Fruit fly (Drosophila melanogaster) whole organism, embryonic: ENCODE measurements around the gene CG4629.

Experiments used
- CG11247 ChIP-seq: fragments of 200-800 bp; sonication (Bioruptor generic); IDR thresholded peaks from 2 replicates; pipeline ENCODE4 v1.3.6; 2022; ENCODE audit warnings: missing biosample characterization, missing genetic modification characterization
- CG11504 ChIP-seq: fragments of 200-800 bp; sonication (Bioruptor generic); optimal IDR thresholded peaks from 3 replicates; lab custom pipeline; 2019; ENCODE audit warnings: missing biosample characterization, mild to moderate bottlenecking, missing genetic modification characterization, moderate library complexity
- CG11696 ChIP-seq: fragments of 200-800 bp; sonication (Bioruptor generic); IDR thresholded peaks from 2 replicates; pipeline ENCODE4 v1.3.6; 2022; ENCODE audit warnings: missing biosample characterization, missing genetic modification characterization
- CG14441 ChIP-seq: fragments of 200-800 bp; sonication (Bioruptor generic); IDR thresholded peaks from 2 replicates; pipeline ENCODE4 v1.3.6; 2022; ENCODE audit warnings: missing biosample characterization, missing genetic modification characterization
- CG15696 ChIP-seq: fragments of 200-800 bp; sonication (Bioruptor generic); optimal IDR thresholded peaks from 2 replicates; lab custom pipeline; 2019; ENCODE audit warnings: missing biosample characterization, mild to moderate bottlenecking, missing genetic modification characterization, moderate library complexity
- CG1602 ChIP-seq: fragments of 200-800 bp; sonication (Bioruptor generic); optimal IDR thresholded peaks from 3 replicates; lab custom pipeline; 2016; ENCODE audit warnings: missing biosample characterization, missing genetic modification characterization
- CG17328 ChIP-seq: fragments of 200-800 bp; sonication (Bioruptor generic); IDR thresholded peaks from 2 replicates; pipeline ENCODE4 v1.3.6; 2022; ENCODE audit warnings: missing biosample characterization, missing genetic modification characterization
- CG18599 ChIP-seq: fragments of 200-800 bp; sonication (Bioruptor generic); optimal IDR thresholded peaks from 3 replicates; lab custom pipeline; 2017; ENCODE audit warnings: missing biosample characterization, missing genetic modification characterization, mild to moderate bottlenecking, moderate library complexity, missing genetic modification reagents
- CG2199 ChIP-seq: fragments of 200-800 bp; sonication (Bioruptor generic); IDR thresholded peaks from 3 replicates; pipeline ENCODE4 v1.3.6; 2022; ENCODE audit warnings: missing biosample characterization, missing genetic modification characterization
- CG2875 ChIP-seq: fragments of 200-800 bp; sonication (Bioruptor generic); optimal IDR thresholded peaks from 2 replicates; lab custom pipeline; 2017; ENCODE audit warnings: missing biosample characterization, mild to moderate bottlenecking, missing genetic modification characterization, missing genetic modification reagents
- CG31441 ChIP-seq: fragments of 200-800 bp; sonication (Bioruptor generic); IDR thresholded peaks from 2 replicates; pipeline ENCODE4 v1.3.6; 2022; ENCODE audit warnings: missing biosample characterization, missing genetic modification characterization
- CG32532 ChIP-seq: fragments of 200-800 bp; sonication (Bioruptor generic); IDR thresholded peaks from 2 replicates; pipeline ENCODE4 v1.3.6; 2022; ENCODE audit warnings: missing biosample characterization, missing genetic modification characterization
- CG32767 ChIP-seq: fragments of 200-800 bp; sonication (Bioruptor generic); IDR thresholded peaks from 2 replicates; pipeline ENCODE4 v1.3.6; 2022; ENCODE audit warnings: missing biosample characterization, missing genetic modification characterization
- CG4820 ChIP-seq: fragments of 200-800 bp; sonication (Bioruptor generic); optimal IDR thresholded peaks from 3 replicates; lab custom pipeline; 2016; ENCODE audit warnings: missing biosample characterization, missing genetic modification characterization
- CG6175 ChIP-seq: fragments of 200-800 bp; sonication (Bioruptor generic); IDR thresholded peaks from 3 replicates; pipeline ENCODE4 v1.3.6; 2022; ENCODE audit warnings: missing biosample characterization, missing genetic modification characterization
- CG7357 ChIP-seq: fragments of 200-800 bp; sonication (Bioruptor generic); IDR thresholded peaks from 3 replicates; pipeline ENCODE4 v1.3.6; 2022; ENCODE audit warnings: missing biosample characterization, missing genetic modification characterization
- CrebB ChIP-seq: fragments of 200-800 bp; sonication (Bioruptor generic); optimal IDR thresholded peaks from 3 replicates; lab custom pipeline; 2018; ENCODE audit warnings: missing biosample characterization, mild to moderate bottlenecking, missing genetic modification characterization
- D ChIP-seq, 2 experiments: fragments of 200-800 bp in 1 of 2; fragments of >200 bp in 1 of 2; sonication (Bioruptor generic) in 1 of 2; optimal IDR thresholded peaks; 2 replicates in 1 of 2; 3 replicates in 1 of 2; lab custom pipeline; 2017; ENCODE audit warnings: mild to moderate bottlenecking in 1 of 2, missing biosample characterization in 1 of 2, missing genetic modification characterization in 1 of 2, missing genetic modification reagents in 1 of 2
- Dad ChIP-seq: fragments of 200-800 bp; sonication (Bioruptor generic); optimal IDR thresholded peaks from 3 replicates; lab custom pipeline; 2016; ENCODE audit warnings: missing biosample characterization, missing genetic modification characterization
- Dip3 ChIP-seq: fragments of 200-800 bp; sonication (Bioruptor generic); optimal IDR thresholded peaks from 3 replicates; lab custom pipeline; 2016; ENCODE audit warnings: missing biosample characterization, missing genetic modification characterization
- Doc3 ChIP-seq: fragments of 200-800 bp; sonication (Bioruptor generic); IDR thresholded peaks from 3 replicates; pipeline ENCODE4 v1.3.6; 2022; ENCODE audit warnings: missing biosample characterization, missing genetic modification characterization; ENCODE audit not compliant: partially characterized antibody
- ERR ChIP-seq: fragments of 200-800 bp; sonication (Bioruptor generic); optimal IDR thresholded peaks from 2 replicates; lab custom pipeline; 2016; ENCODE audit warnings: missing biosample characterization, missing genetic modification characterization
- Gsc ChIP-seq: fragments of 200-800 bp; sonication (Bioruptor generic); IDR thresholded peaks from 2 replicates; pipeline ENCODE4 v1.3.6; 2022; ENCODE audit warnings: missing biosample characterization, missing genetic modification characterization
- HLH54F ChIP-seq: fragments of 200-800 bp; sonication (Bioruptor generic); optimal IDR thresholded peaks from 3 replicates; lab custom pipeline; 2016; ENCODE audit warnings: missing biosample characterization, missing genetic modification characterization
- Hand ChIP-seq: fragments of 200-800 bp; sonication (Bioruptor generic); optimal IDR thresholded peaks from 2 replicates; lab custom pipeline; 2017; ENCODE audit warnings: mild to moderate bottlenecking, missing biosample characterization, missing genetic modification reagents, missing genetic modification characterization
- HmgZ ChIP-seq: fragments of 200-800 bp; sonication (Bioruptor generic); optimal IDR thresholded peaks from 2 replicates; lab custom pipeline; 2018; ENCODE audit warnings: missing biosample characterization, mild to moderate bottlenecking, missing genetic modification characterization
- Lhr ChIP-seq: fragments of 200-800 bp; sonication (Bioruptor generic); optimal IDR thresholded peaks from 3 replicates; lab custom pipeline; 2017; ENCODE audit warnings: mild to moderate bottlenecking, missing biosample characterization, missing genetic modification reagents, missing genetic modification characterization
- Nf-YB ChIP-seq: fragments of 200-800 bp; sonication (Bioruptor generic); optimal IDR thresholded peaks from 3 replicates; lab custom pipeline; 2019; ENCODE audit warnings: missing biosample characterization, mild to moderate bottlenecking, missing genetic modification characterization, moderate library complexity
- Nf-YC ChIP-seq: fragments of 200-800 bp; optimal IDR thresholded peaks from 3 replicates; lab custom pipeline; 2019; ENCODE audit warnings: missing biosample characterization, mild to moderate bottlenecking, missing genetic modification characterization, moderate library complexity
- Ptx1 ChIP-seq: fragments of 200-800 bp; sonication (Bioruptor generic); IDR thresholded peaks from 2 replicates; pipeline ENCODE4 v1.3.6; 2022; ENCODE audit warnings: missing biosample characterization, missing genetic modification characterization
- TFAM ChIP-seq: fragments of 200-800 bp; sonication (Bioruptor generic); optimal IDR thresholded peaks from 2 replicates; lab custom pipeline; 2017; ENCODE audit warnings: missing biosample characterization, missing genetic modification characterization, inconsistent platforms
- al ChIP-seq: fragments of 200-800 bp; sonication (Bioruptor generic); IDR thresholded peaks from 2 replicates; pipeline ENCODE4 v1.3.6; 2022; ENCODE audit warnings: missing biosample characterization, missing genetic modification characterization
- ara ChIP-seq: fragments of 200-800 bp; sonication (Bioruptor generic); IDR thresholded peaks from 2 replicates; pipeline ENCODE4 v1.3.6; 2022; ENCODE audit warnings: missing biosample characterization, missing genetic modification characterization
- bbx ChIP-seq: fragments of 200-800 bp; sonication (Bioruptor generic); IDR thresholded peaks from 2 replicates; pipeline ENCODE4 v1.3.6; 2022; ENCODE audit warnings: missing biosample characterization, missing genetic modification characterization; ENCODE audit not compliant: partially characterized antibody
- cas ChIP-seq: fragments of 200-800 bp; sonication (Bioruptor generic); IDR thresholded peaks from 2 replicates; pipeline ENCODE4 v1.3.6; 2022; ENCODE audit warnings: missing biosample characterization, missing genetic modification characterization
- dysf ChIP-seq: fragments of 200-800 bp; sonication (Bioruptor generic); IDR thresholded peaks from 3 replicates; pipeline ENCODE4 v1.3.6; 2022; ENCODE audit warnings: missing biosample characterization, missing genetic modification characterization
- exex ChIP-seq: fragments of 200-800 bp; sonication (Bioruptor generic); optimal IDR thresholded peaks from 4 replicates; lab custom pipeline; 2018; ENCODE audit warnings: missing biosample characterization, mild to moderate bottlenecking, missing genetic modification characterization, moderate library complexity
- grau ChIP-seq: fragments of 200-800 bp; optimal IDR thresholded peaks from 3 replicates; lab custom pipeline; 2019; ENCODE audit warnings: missing biosample characterization, mild to moderate bottlenecking, missing genetic modification characterization, moderate library complexity
- ham ChIP-seq: fragments of 200-800 bp; sonication (Bioruptor generic); IDR thresholded peaks from 2 replicates; pipeline ENCODE4 v1.3.6; 2022; ENCODE audit warnings: missing biosample characterization, missing genetic modification characterization
- jing ChIP-seq: fragments of 200-800 bp; sonication (Bioruptor generic); optimal IDR thresholded peaks from 2 replicates; lab custom pipeline; 2018; ENCODE audit warnings: missing biosample characterization, mild to moderate bottlenecking, missing genetic modification characterization
- nerfin-1 ChIP-seq: fragments of 200-800 bp; sonication (Bioruptor generic); optimal IDR thresholded peaks from 3 replicates; lab custom pipeline; 2019; ENCODE audit warnings: missing biosample characterization, mild to moderate bottlenecking, missing genetic modification characterization, moderate library complexity
- prd ChIP-seq, 3 experiments: fragments of >200 bp in 2 of 3; fragments of 200-800 bp in 1 of 3; sonication (Bioruptor generic) in 1 of 3; optimal IDR thresholded peaks in 2 of 3; IDR thresholded peaks in 1 of 3; 2 replicates in 2 of 3; 3 replicates in 1 of 3; pipeline versions ENCODE4 v1.3.6 to Lab custom; 2017 to 2022; ENCODE audit warnings: missing biosample characterization in 1 of 3, missing genetic modification characterization in 1 of 3
- repo ChIP-seq: fragments of 200-800 bp; sonication (Bioruptor generic); optimal IDR thresholded peaks from 2 replicates; lab custom pipeline; 2016; ENCODE audit warnings: missing biosample characterization, missing genetic modification characterization
- sc ChIP-seq, 3 experiments: fragments of >200 bp in 2 of 3; fragments of 200-800 bp in 1 of 3; sonication (Bioruptor generic) in 1 of 3; optimal IDR thresholded peaks; 2 replicates in 2 of 3; 3 replicates in 1 of 3; lab custom pipeline; 2017; ENCODE audit warnings: mild to moderate bottlenecking in 1 of 3, missing biosample characterization in 1 of 3, missing genetic modification characterization in 1 of 3, missing genetic modification reagents in 1 of 3
- shn ChIP-seq: fragments of 200-800 bp; sonication (Bioruptor generic); optimal IDR thresholded peaks from 3 replicates; lab custom pipeline; 2016; ENCODE audit warnings: missing biosample characterization, missing genetic modification characterization
- sim ChIP-seq: fragments of 200-800 bp; sonication (Bioruptor generic); IDR thresholded peaks from 2 replicates; pipeline ENCODE4 v1.3.6; 2022; ENCODE audit warnings: missing biosample characterization, missing genetic modification characterization
- sqz ChIP-seq: fragments of 200-800 bp; sonication (Bioruptor generic); optimal IDR thresholded peaks from 3 replicates; lab custom pipeline; 2018; ENCODE audit warnings: missing biosample characterization, mild to moderate bottlenecking, missing genetic modification characterization
- sr ChIP-seq: fragments of 200-800 bp; sonication (Bioruptor generic); IDR thresholded peaks from 3 replicates; pipeline ENCODE4 v1.3.6; 2022; ENCODE audit warnings: missing biosample characterization, missing genetic modification characterization
- stc ChIP-seq: fragments of 200-800 bp; sonication (Bioruptor generic); IDR thresholded peaks from 2 replicates; pipeline ENCODE4 v1.3.6; 2022; ENCODE audit warnings: missing biosample characterization, missing genetic modification characterization

Gene CG4629

DNA sequence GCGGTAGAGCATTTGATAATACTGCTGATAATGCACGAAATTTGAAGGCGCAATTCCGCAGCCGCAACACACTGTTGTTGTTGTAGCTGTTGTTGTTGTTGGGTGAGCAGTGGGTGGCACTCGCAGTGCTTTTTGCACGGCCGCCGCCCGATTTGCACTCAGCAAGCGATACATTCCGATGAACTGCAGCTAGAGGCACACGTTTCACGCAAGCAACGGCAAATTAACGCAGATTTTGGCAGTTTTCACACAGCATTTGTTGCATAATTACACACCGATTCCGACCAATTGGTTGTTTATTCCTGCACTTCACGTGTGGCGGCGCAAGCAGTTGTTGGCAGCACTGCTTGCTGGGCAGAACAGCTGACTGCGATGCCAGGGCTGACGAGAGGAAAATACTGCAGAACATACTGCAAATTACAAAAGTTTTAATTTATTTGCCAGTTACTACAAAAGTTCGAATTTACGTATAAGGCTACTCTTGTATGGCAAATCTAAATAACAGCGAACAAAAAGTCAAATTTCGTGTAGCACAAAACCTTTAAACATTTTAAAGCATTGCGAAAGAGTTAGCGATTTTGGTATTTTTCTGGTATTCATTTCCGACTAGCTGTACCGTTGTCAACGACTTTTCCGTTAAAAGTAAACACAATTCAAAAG, 5.9 kb upstream of the CG4629 start, which contains the start of the genes PolrMT and CG14339 (continued):
- TF ChIP-seq bbx (peak; percentile 43; the same call in 1 of the 2 replicates), ara (GFP tag; lab: Robert Waterston, UW) (peak; percentile 23; the same call in 1 of the 2 replicates), CG18599 (GFP tag; lab: Kevin White, UChicago) (no peak), exex (tag; lab: Kevin White, UChicago) (peak; percentile 15), sim (GFP tag; lab: Robert Waterston, UW) (no peak), nerfin-1 (tag; lab: Kevin White, UChicago) (no peak), shn (peak; percentile 25), CG11696 (no peak), Hand (no peak), Lhr (GFP tag; lab: Kevin White, UChicago) (no peak), CG31441 (GFP tag; lab: Robert Waterston, UW) (no peak), CG1602 (GFP tag; lab: Kevin White, UChicago) (peak; percentile 15), Nf-YC (tag; lab: Kevin White, UChicago) (no peak), CG2199 (no peak), CG7357 (no peak), CG4820 (GFP tag; lab: Kevin White, UChicago) (no peak), HmgZ (tag; lab: Kevin White, UChicago) (peak; percentile 78), cas (GFP tag; lab: Robert Waterston, UW) (no peak), Ptx1 (no peak), Dad (peak; percentile 60), D (optimal IDR thresholded peaks at IDR 0.05; lab: Kevin White, UChicago) (no peak), D (GFP tag; optimal IDR thresholded peaks at IDR 0.05; lab: Kevin White, UChicago) (no peak), TFAM (GFP tag; lab: Kevin White, UChicago) (no peak), CG32532 (GFP tag; lab: Robert Waterston, UW) (no peak), CG15696 (no peak), sc (optimal IDR thresholded peaks at IDR 0.05; lab: Kevin White, UChicago) (no peak), sc (GFP tag; optimal IDR thresholded peaks at IDR 0.05; lab: Kevin White, UChicago) (no peak), CG32767 (GFP tag; lab: Robert Waterston, UW) (no peak), ERR (GFP tag; lab: Kevin White, UChicago) (no peak), CG14441 (GFP tag; lab: Robert Waterston, UW) (no peak), repo (peak; percentile 41), stc (GFP tag; lab: Robert Waterston, UW) (no peak), ham (no peak), CG11504 (tag; lab: Kevin White, UChicago) (no peak), Dip3 (GFP tag; lab: Kevin White, UChicago) (peak; percentile 13), Gsc (GFP tag; lab: Robert Waterston, UW) (no peak), CrebB (tag; lab: Kevin White, UChicago) (no peak), CG2875 (GFP tag; lab: Kevin White, UChicago) (no peak), HLH54F (GFP tag; lab: Kevin White, UChicago) (no peak), sr (GFP tag; lab: Robert Waterston, UW) (no peak), dysf (no peak), prd (optimal IDR thresholded peaks at IDR 0.05; lab: Kevin White, UChicago) (no peak), prd (GFP tag; IDR thresholded peaks at IDR 0.05; lab: Robert Waterston, UW) (peak; percentile 30; the same call in 2 of the 3 replicates), CG11247 (GFP tag; lab: Robert Waterston, UW) (no peak), Nf-YB (GFP tag; lab: Kevin White, UChicago) (no peak), grau (tag; lab: Kevin White, UChicago) (no peak), CG6175 (GFP tag; lab: Robert Waterston, UW) (no peak), CG17328 (GFP tag; lab: Robert Waterston, UW) (0 out of 2 replicates have a peak, but pooled peaks have one; percentile 11), Doc3 (no peak), jing (GFP tag; lab: Kevin White, UChicago) (no peak), al (GFP tag; lab: Robert Waterston, UW) (no peak), sqz (GFP tag; lab: Kevin White, UChicago) (no peak)
